Fruit fly (Drosophila melanogaster): ENCODE measurements around the gene kst.

Gene kst

dm6 chr3L:3339695-3340226 lies 3.1 kb downstream of the kst start (continued):
- TF ChIP-seq YL-1 (GFP tag; optimal IDR thresholded peaks at IDR 0.05) (no peak), CG10462 (GFP tag; optimal IDR thresholded peaks at IDR 0.05) (no peak), CG42726 (GFP tag; IDR thresholded peaks at IDR 0.05; ENCODE audit: partially characterized antibody) (no peak), CG14860 (GFP tag; IDR thresholded peaks at IDR 0.05; ENCODE audit: partially characterized antibody) (no peak), CG15269 (tag; optimal IDR thresholded peaks at IDR 0.05) (peak; percentile 45), CG10209 (GFP tag; optimal IDR thresholded peaks at IDR 0.05) (no peak), CG2120 (GFP tag; optimal IDR thresholded peaks at IDR 0.05) (peak; percentile 46), Lim3 (GFP tag; IDR thresholded peaks at IDR 0.05) (no peak), CG17361 (GFP tag; IDR thresholded peaks at IDR 0.05) (no peak), C15 (GFP tag; IDR thresholded peaks at IDR 0.05) (no peak), lmd (GFP tag; IDR thresholded peaks at IDR 0.05) (no peak), CG4617 (GFP tag; optimal IDR thresholded peaks at IDR 0.05; ENCODE audit: borderline replicate concordance) (no peak), tap (tag; optimal IDR thresholded peaks at IDR 0.05) (no peak), CG4360 (GFP tag; IDR thresholded peaks at IDR 0.05) (no peak), NK7.1 (GFP tag; optimal IDR thresholded peaks at IDR 0.05) (no peak), Mad (GFP tag; optimal IDR thresholded peaks at IDR 0.05) (no peak), CG10959 (GFP tag; IDR thresholded peaks at IDR 0.05) (no peak), CG2678 (tag; optimal IDR thresholded peaks at IDR 0.05) (peak; percentile 20), CG11695 (GFP tag; IDR thresholded peaks at IDR 0.05) (no peak), Nf-YB (GFP tag; optimal IDR thresholded peaks at IDR 0.05) (no peak), grau (tag; optimal IDR thresholded peaks at IDR 0.05) (peak; percentile 72), CrebB (tag; optimal IDR thresholded peaks at IDR 0.05) (no peak), disco-r (GFP tag; optimal IDR thresholded peaks at IDR 0.05) (no peak), ap (GFP tag; IDR thresholded peaks at IDR 0.05) (no peak), CG11504 (tag; optimal IDR thresholded peaks at IDR 0.05) (peak; percentile 19), toy (GFP tag; IDR thresholded peaks at IDR 0.05) (no peak), Atf-2 (GFP tag; optimal IDR thresholded peaks at IDR 0.05) (no peak), vvl (GFP tag; IDR thresholded peaks at IDR 0.05) (0 out of 2 replicates have a peak, but pooled peaks have one; percentile 19), bbx (GFP tag; IDR thresholded peaks at IDR 0.05; ENCODE audit: partially characterized antibody) (no peak), Awh (GFP tag; IDR thresholded peaks at IDR 0.05) (no peak), Max (GFP tag; optimal IDR thresholded peaks at IDR 0.05) (no peak), tll (GFP tag; optimal IDR thresholded peaks at IDR 0.05) (no peak), CG8290 (GFP tag; optimal IDR thresholded peaks at IDR 0.05) (no peak), CG8290 (tag; optimal IDR thresholded peaks at IDR 0.05) (peak in 1 of 2 experiments; percentile 38), wor (GFP tag; IDR thresholded peaks at IDR 0.05) (no peak), CG18262 (tag; optimal IDR thresholded peaks at IDR 0.05) (no peak), Hey (tag; optimal IDR thresholded peaks at IDR 0.05) (no peak), gce (GFP tag; IDR thresholded peaks at IDR 0.05) (no peak), cato (GFP tag; optimal IDR thresholded peaks at IDR 0.05; ENCODE audit: borderline replicate concordance) (no peak), Hand (GFP tag; optimal IDR thresholded peaks at IDR 0.05) (no peak), CG31441 (GFP tag; IDR thresholded peaks at IDR 0.05) (no peak), pita (GFP tag; optimal IDR thresholded peaks at IDR 0.05) (no peak), MESR4 (GFP tag; optimal IDR thresholded peaks at IDR 0.05) (no peak), tin (GFP tag; optimal IDR thresholded peaks at IDR 0.05) (no peak), chinmo (GFP tag; IDR thresholded peaks at IDR 0.05; ENCODE audit: partially characterized antibody) (0 out of 4 replicates have a peak, but pooled peaks have one; percentile 17), Atf6 (GFP tag; IDR thresholded peaks at IDR 0.05) (peak; percentile 37; the same call in 1 of the 2 replicates), sob (GFP tag; IDR thresholded peaks at IDR 0.05) (no peak), CG11085 (GFP tag; IDR thresholded peaks at IDR 0.05) (no peak), dmrt99B (tag; optimal IDR thresholded peaks at IDR 0.05) (peak; percentile 0), CG2116 (GFP tag; optimal IDR thresholded peaks at IDR 0.05) (no peak), Pdp1 (GFP tag; optimal IDR thresholded peaks at IDR 0.05) (peak in 1 of 2 experiments; percentile 56)
